Fruit fly (Drosophila melanogaster) whole organism, wandering third instar larva: ENCODE data around the gene Rrp40.
A peak's percentile ranks its signal among the peaks of the same experiment; 100 is the strongest.

Source experiments
- Dif ChIP-seq: fragments of 200-275, 200-300 bp; sonication (Bioruptor generic); optimal IDR thresholded peaks from 2 replicates; lab custom pipeline; 2018; ENCODE audit warnings: missing biosample characterization, missing genetic modification characterization; ENCODE audit not compliant: partially characterized antibody
- GATAd ChIP-seq: sonication (Bioruptor generic); optimal IDR thresholded peaks from 2 replicates; lab custom pipeline; 2016; ENCODE audit warnings: missing biosample characterization, missing genetic modification characterization
- Vsx2 ChIP-seq: fragments of 200-300, 225-300 bp; sonication (Bioruptor generic); optimal IDR thresholded peaks from 2 replicates; lab custom pipeline; 2018; ENCODE audit warnings: missing biosample characterization, missing genetic modification characterization; ENCODE audit not compliant: partially characterized antibody
- brk ChIP-seq: fragments of 200-800 bp; sonication (Bioruptor generic); optimal IDR thresholded peaks from 2 replicates; lab custom pipeline; 2016; ENCODE audit warnings: missing biosample characterization, mild to moderate bottlenecking, missing genetic modification characterization
- psq ChIP-seq: fragments of 200-800 bp; sonication (Bioruptor generic); optimal IDR thresholded peaks from 3 replicates; lab custom pipeline; 2017; ENCODE audit warnings: missing biosample characterization, mild to moderate bottlenecking, missing genetic modification characterization, moderate library complexity

dm6 chr2L:1723937-1724591, 4.5 kb upstream of the Rrp40 start, which contains the start of gene Rim2:
- TF ChIP-seq Dif (GFP tag; lab: Kevin White, UChicago) (no peak), GATAd (GFP tag; lab: Kevin White, UChicago) (no peak), psq (GFP tag; lab: Kevin White, UChicago) (no peak), brk (peak; percentile 44), Vsx2 (GFP tag; lab: Kevin White, UChicago) (no peak)
